Worm (Caenorhabditis elegans) whole organism, early embryonic: Measurements from ENCODE around the gene F48A11.4.

Source experiments
- B0310.2 ChIP-seq: sonication (generic microtip); optimal IDR thresholded peaks from 2 replicates; lab custom pipeline; 2016; ENCODE audit warnings: mild to moderate bottlenecking, missing genetic modification characterization, missing compliant biosample characterization
- F13C5.2 ChIP-seq: sonication (generic microtip); optimal IDR thresholded peaks from 2 replicates; lab custom pipeline; 2017; ENCODE audit warnings: mild to moderate bottlenecking, missing genetic modification characterization, inconsistent platforms, missing compliant biosample characterization
- aly-1 ChIP-seq: sonication (generic microtip); optimal IDR thresholded peaks from 2 replicates; lab custom pipeline; 2016; ENCODE audit warnings: missing genetic modification characterization, missing compliant biosample characterization
- ama-1 ChIP-seq: fragments of 150-350 bp; optimal IDR thresholded peaks from 2 replicates; lab custom pipeline; 2014
- ceh-13 ChIP-seq: fragments of 200-800 bp; sonication (Bioruptor generic); optimal IDR thresholded peaks from 2 replicates; lab custom pipeline; 2018; ENCODE audit warnings: mild to moderate bottlenecking, missing genetic modification characterization, missing compliant biosample characterization
- ceh-36 ChIP-seq: sonication (generic microtip); optimal IDR thresholded peaks from 2 replicates; lab custom pipeline; 2016; ENCODE audit warnings: missing genetic modification characterization, inconsistent platforms, missing compliant biosample characterization
- ets-7 ChIP-seq: sonication (generic microtip); optimal IDR thresholded peaks from 2 replicates; lab custom pipeline; 2016; ENCODE audit warnings: missing genotype, missing genetic modification characterization, missing compliant biosample characterization
- flt-1 ChIP-seq: fragments of 200-800 bp; sonication (Bioruptor generic); IDR thresholded peaks from 2 replicates; pipeline ENCODE4 v1.3.6; 2022; ENCODE audit warnings: missing genetic modification characterization, missing compliant biosample characterization
- hmbx-1 ChIP-seq: sonication (generic microtip); optimal IDR thresholded peaks from 2 replicates; lab custom pipeline; 2016; ENCODE audit warnings: mild to moderate bottlenecking, missing genetic modification characterization, missing compliant biosample characterization
- hmg-4 ChIP-seq: fragments of 200-800 bp; sonication (Bioruptor generic); optimal IDR thresholded peaks from 2 replicates; lab custom pipeline; 2018; ENCODE audit warnings: mild to moderate bottlenecking, missing genetic modification characterization, missing compliant biosample characterization
- hnd-1 ChIP-seq: sonication (generic microtip); optimal IDR thresholded peaks from 2 replicates; lab custom pipeline; 2016; ENCODE audit warnings: missing genetic modification characterization, missing compliant biosample characterization
- pes-1 ChIP-seq: fragments of 200-800 bp; sonication (Bioruptor generic); IDR thresholded peaks from 2 replicates; pipeline ENCODE4 v1.3.6; 2022; ENCODE audit warnings: missing genetic modification reagents, missing genetic modification characterization, missing compliant biosample characterization
- scrt-1 ChIP-seq: fragments of 200-800 bp; sonication (Bioruptor generic); IDR thresholded peaks from 2 replicates; pipeline ENCODE4 v1.3.6; 2022; ENCODE audit warnings: missing genetic modification characterization, missing compliant biosample characterization
- sea-1 ChIP-seq: fragments of 200-800 bp; sonication (Bioruptor generic); conservative IDR thresholded peaks from 2 replicates; pipeline ENCODE4 v1.3.6; 2022; ENCODE audit warnings: missing genetic modification characterization, missing compliant biosample characterization
- tbx-11 ChIP-seq: fragments of 200-800 bp; sonication (Bioruptor generic); IDR thresholded peaks from 2 replicates; pipeline ENCODE4 v1.3.6; 2022; ENCODE audit warnings: missing genetic modification characterization, missing compliant biosample characterization
- tbx-37 ChIP-seq: fragments of 200-800 bp; sonication (Bioruptor generic); conservative IDR thresholded peaks from 2 replicates; pipeline ENCODE4 v1.3.6; 2022; ENCODE audit warnings: missing genetic modification reagents, missing genetic modification characterization, missing compliant biosample characterization
- tra-4 ChIP-seq: sonication (generic microtip); optimal IDR thresholded peaks from 2 replicates; lab custom pipeline; 2017; ENCODE audit warnings: missing genetic modification characterization, missing compliant biosample characterization

Gene F48A11.4

ce11 chrII:176622-177021, 39.8 kb downstream of the F48A11.4 start:
- TF ChIP-seq B0310.2 (tag; lab: Kevin White, UChicago) (no peak), pes-1 (GFP tag; lab: Robert Waterston, UW) (no peak), hmbx-1 (tag; lab: Kevin White, UChicago) (no peak), sea-1 (GFP tag; lab: Robert Waterston, UW) (no peak), F13C5.2 (no peak), hmg-4 (GFP tag; lab: Kevin White, UChicago) (no peak), ceh-13 (GFP tag; lab: Kevin White, UChicago) (no peak), tbx-11 (GFP tag; lab: Robert Waterston, UW) (no peak), flt-1 (GFP tag; lab: Robert Waterston, UW) (no peak), tbx-37 (GFP tag; lab: Robert Waterston, UW) (no peak), aly-1 (tag; lab: Kevin White, UChicago) (no peak), ets-7 (tag; lab: Kevin White, UChicago) (no peak), scrt-1 (GFP tag; lab: Robert Waterston, UW) (no peak)

- TF ChIP-seq ceh-36 (tag; lab: Kevin White, UChicago) (no peak), F13C5.2 (no peak), ceh-13 (GFP tag; lab: Kevin White, UChicago) (no peak), hmg-4 (GFP tag; lab: Kevin White, UChicago) (no peak), B0310.2 (tag; lab: Kevin White, UChicago) (no peak), ets-7 (tag; lab: Kevin White, UChicago) (no peak), flt-1 (GFP tag; lab: Robert Waterston, UW) (no peak), ama-1 (lab: Kevin White, UChicago) (no peak), tbx-37 (GFP tag; lab: Robert Waterston, UW) (no peak), tra-4 (no peak)
These were observed 40.6 kb downstream of the F48A11.4 start, which contains the start of gene T01D1.3 for ce11 chrII:175868-176267. TSS of gene T01D1.3 (minus strand) at chrII:175968.

DNA sequence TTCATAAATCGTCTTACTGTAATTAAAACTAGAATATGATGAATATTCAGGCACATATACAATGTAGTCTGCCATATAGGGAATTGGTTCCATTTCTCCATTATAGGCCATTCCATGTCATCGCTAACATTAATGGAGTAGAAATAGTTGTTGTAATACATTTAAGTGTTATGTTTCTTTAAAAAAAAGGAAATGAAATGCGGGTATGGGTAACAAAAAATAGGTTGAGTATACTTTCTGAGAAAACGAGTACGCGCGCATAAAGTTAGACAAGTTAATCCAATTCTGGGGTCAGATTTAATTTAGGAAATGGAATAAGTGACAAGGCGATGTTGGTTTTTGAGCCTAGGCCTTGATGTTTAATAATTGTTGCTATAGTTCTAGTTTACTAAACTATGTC, 42.7 kb downstream of the F48A11.4 start, which contains the start of gene T01D1.7:
TSS of gene T01D1.7 (minus strand) at position 101 of the 400 bp plus-strand sequence.
- TF ChIP-seq tbx-11 (GFP tag; lab: Robert Waterston, UW) (no peak), scrt-1 (GFP tag; lab: Robert Waterston, UW) (no peak), B0310.2 (tag; lab: Kevin White, UChicago) (no peak), F13C5.2 (no peak), sea-1 (GFP tag; lab: Robert Waterston, UW) (no peak), hmbx-1 (tag; lab: Kevin White, UChicago) (no peak), pes-1 (GFP tag; lab: Robert Waterston, UW) (no peak), flt-1 (GFP tag; lab: Robert Waterston, UW) (no peak), ceh-13 (GFP tag; lab: Kevin White, UChicago) (no peak), ets-7 (tag; lab: Kevin White, UChicago) (no peak), hmg-4 (GFP tag; lab: Kevin White, UChicago) (no peak), tra-4 (no peak), tbx-37 (GFP tag; lab: Robert Waterston, UW) (no peak), ceh-36 (tag; lab: Kevin White, UChicago) (no peak), hnd-1 (tag; lab: Kevin White, UChicago) (no peak), aly-1 (tag; lab: Kevin White, UChicago) (no peak)

- no peak for TF ChIP-seq pes-1 (GFP tag; lab: Robert Waterston, UW)
These were observed 53.2 kb downstream of the F48A11.4 start for ce11 chrII:163229-163628.
